Fruit fly (Drosophila melanogaster): Measurements from ENCODE around the gene ringer.
A peak's percentile ranks its signal among the peaks of the same experiment; 100 is the strongest.

The ringer gene

dm6 chr3L:16354197-16354596, 5.0 kb downstream of the ringer start, which contains the start of gene Pdh:
TSS of gene Pdh (minus strand) at chr3L:16354297.
- TF ChIP-seq cas (GFP tag; IDR thresholded peaks at IDR 0.05), result no peak
- peak in 1 of 2 experiments; percentile 0 for TF ChIP-seq Pdp1 (GFP tag; optimal IDR thresholded peaks at IDR 0.05)
- no peak for TF ChIP-seq tx (GFP tag; optimal IDR thresholded peaks at IDR 0.05)
- no peak for TF ChIP-seq pros (GFP tag; optimal IDR thresholded peaks at IDR 0.05)
- TF ChIP-seq Doc3 (GFP tag; IDR thresholded peaks at IDR 0.05; ENCODE audit: partially characterized antibody), result no peak
- no peak for TF ChIP-seq CG17328 (GFP tag; IDR thresholded peaks at IDR 0.05)
- TF ChIP-seq Med (GFP tag), result peak; percentile 57

DNA sequence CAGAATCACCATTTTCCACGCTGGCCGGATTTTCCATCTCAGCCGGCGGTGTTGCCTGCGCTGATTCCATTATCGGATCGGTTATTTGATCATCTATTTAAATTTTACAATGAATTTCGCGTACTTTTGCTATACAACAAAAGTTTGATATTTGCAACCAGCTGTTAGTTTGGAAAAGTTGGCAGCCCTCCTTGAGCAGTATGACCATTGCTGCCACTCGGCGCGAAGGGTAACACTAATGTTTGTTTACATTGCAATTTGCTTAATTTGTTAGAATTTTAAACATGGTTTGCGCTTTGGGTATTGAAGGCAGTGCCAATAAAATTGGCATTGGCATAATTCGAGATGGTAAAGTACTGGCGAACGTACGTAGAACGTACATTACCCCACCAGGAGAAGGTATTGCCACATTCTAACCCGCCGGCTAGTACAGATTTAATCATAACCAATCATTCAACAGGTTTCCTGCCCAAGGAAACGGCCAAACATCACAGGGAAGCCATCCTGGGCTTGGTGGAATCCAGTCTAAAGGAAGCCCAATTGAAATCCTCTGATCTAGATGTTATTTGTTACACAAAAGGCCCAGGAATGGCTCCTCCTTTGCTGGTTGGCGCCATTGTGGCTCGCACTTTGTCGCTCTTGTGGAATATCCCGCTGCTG, 7.3 kb downstream of the ringer start, which contains the start of the genes Golgin104 and Tcs3:
Gene Golgin104, minus strand, starts transcription at position 182 of the 660 bp plus-strand sequence.
Gene Tcs3, plus strand, starts transcription at position 222 of the 660 bp plus-strand sequence.
- TF ChIP-seq aop (GFP tag; IDR thresholded peaks at IDR 0.05) (no peak), stwl (tag; optimal IDR thresholded peaks at IDR 0.05) (peak; percentile 75), HLH4C (GFP tag; IDR thresholded peaks at IDR 0.05; ENCODE audit: partially characterized antibody) (0 out of 3 replicates have a peak, but pooled peaks have one; percentile 17), dpn (GFP tag; optimal IDR thresholded peaks at IDR 0.05) (no peak), crp (GFP tag; optimal IDR thresholded peaks at IDR 0.05) (peak; percentile 91 to 96), Med (GFP tag) (peak; percentile 63), trem (tag; optimal IDR thresholded peaks at IDR 0.05) (peak; percentile 99), CHES-1-like (GFP tag; optimal IDR thresholded peaks at IDR 0.05) (peak; percentile 32), CG13287 (GFP tag; IDR thresholded peaks at IDR 0.05; ENCODE audit: partially characterized antibody) (peak; percentile 49; the same call in 1 of the 2 replicates), row (GFP tag; IDR thresholded peaks at IDR 0.05) (peak; percentile 39; the same call in 1 of the 3 replicates), scrt (GFP tag; optimal IDR thresholded peaks at IDR 0.05) (peak; percentile 92), CG17186 (GFP tag; optimal IDR thresholded peaks at IDR 0.05) (peak; percentile 30), CG34422 (GFP tag; IDR thresholded peaks at IDR 0.05) (peak; percentile 49; the same call in 1 of the 3 replicates), nmo (GFP tag; optimal IDR thresholded peaks at IDR 0.05) (peak; percentile 8), zen (tag; optimal IDR thresholded peaks at IDR 0.05) (peak; percentile 73), CG5245 (GFP tag; optimal IDR thresholded peaks at IDR 0.05) (no peak), vvl (GFP tag; IDR thresholded peaks at IDR 0.05) (peak; percentile 19; the same call in 1 of the 2 replicates), CG7372 (GFP tag; IDR thresholded peaks at IDR 0.05) (no peak), Ets97D (GFP tag; optimal IDR thresholded peaks at IDR 0.05) (peak; percentile 26), H15 (GFP tag; IDR thresholded peaks at IDR 0.05) (no peak), CG10267 (tag; optimal IDR thresholded peaks at IDR 0.05) (peak; percentile 3), Tbp (GFP tag; optimal IDR thresholded peaks at IDR 0.05) (no peak), Pdp1 (GFP tag; optimal IDR thresholded peaks at IDR 0.05) (peak in 1 of 2 experiments; percentile 3), Scr (GFP tag; IDR thresholded peaks at IDR 0.05; ENCODE audit: partially characterized antibody) (peak; percentile 38; the same call in 1 of the 2 replicates), CG15514 (GFP tag; optimal IDR thresholded peaks at IDR 0.05) (peak; percentile 36), tll (GFP tag; optimal IDR thresholded peaks at IDR 0.05) (peak in 1 of 2 experiments; percentile 7), Sry-δ (GFP tag; optimal IDR thresholded peaks at IDR 0.05) (peak; percentile 16), CG3847 (GFP tag; IDR thresholded peaks at IDR 0.05) (peak; percentile 41; the same call in 1 of the 2 replicates), CG1603 (tag; optimal IDR thresholded peaks at IDR 0.05) (no peak), Stat92E (GFP tag; optimal IDR thresholded peaks at IDR 0.05) (peak in 1 of 3 experiments; percentile 80), Hand (GFP tag; optimal IDR thresholded peaks at IDR 0.05) (no peak), ken (GFP tag; IDR thresholded peaks at IDR 0.05) (no peak), exex (tag; optimal IDR thresholded peaks at IDR 0.05) (peak; percentile 8), yki (optimal IDR thresholded peaks at IDR 0.05) (no peak), pzg (GFP tag; optimal IDR thresholded peaks at IDR 0.05) (peak; percentile 75), Myb (GFP tag; optimal IDR thresholded peaks at IDR 0.05) (peak; percentile 31), Dp (GFP tag; optimal IDR thresholded peaks at IDR 0.05) (peak; percentile 45), CG5180 (GFP tag; optimal IDR thresholded peaks at IDR 0.05) (no peak), YL-1 (GFP tag; optimal IDR thresholded peaks at IDR 0.05) (peak; percentile 63), MBD-R2 (GFP tag; IDR thresholded peaks at IDR 0.05) (peak; percentile 99), CG14710 (tag; optimal IDR thresholded peaks at IDR 0.05) (peak; percentile 30)

Measured in whole organism, embryonic.